Fruit fly (Drosophila melanogaster) whole organism, embryonic: ENCODE data around the gene CG10005.

Experiments
- Ada2b ChIP-seq: fragments of 200-800 bp; sonication (Bioruptor generic); IDR thresholded peaks from 2 replicates; pipeline ENCODE4 v1.3.6; 2022; ENCODE audit warnings: missing biosample characterization, missing genetic modification characterization
- Blimp-1 ChIP-seq: fragments of 200-800 bp; sonication (Bioruptor generic); optimal IDR thresholded peaks from 3 replicates; lab custom pipeline; 2018; ENCODE audit warnings: missing biosample characterization, missing genetic modification characterization, mild to moderate bottlenecking, moderate library complexity, missing genetic modification reagents
- CG10462 ChIP-seq: fragments of 200-800 bp; sonication (Bioruptor generic); optimal IDR thresholded peaks from 2 replicates; lab custom pipeline; 2016; ENCODE audit warnings: missing biosample characterization, missing genetic modification characterization
- CG10979 ChIP-seq: fragments of 200-800 bp; sonication (Bioruptor generic); optimal IDR thresholded peaks from 2 replicates; lab custom pipeline; 2018; ENCODE audit warnings: missing biosample characterization, mild to moderate bottlenecking, missing genetic modification characterization, moderate library complexity
- CG13287 ChIP-seq: fragments of 200-800 bp; sonication (Bioruptor generic); IDR thresholded peaks from 2 replicates; pipeline ENCODE4 v1.3.6; 2022; ENCODE audit warnings: missing biosample characterization, missing genetic modification characterization; ENCODE audit not compliant: partially characterized antibody
- CG15696 ChIP-seq: fragments of 200-800 bp; sonication (Bioruptor generic); optimal IDR thresholded peaks from 2 replicates; lab custom pipeline; 2019; ENCODE audit warnings: missing biosample characterization, mild to moderate bottlenecking, missing genetic modification characterization, moderate library complexity
- CG17361 ChIP-seq: fragments of 200-800 bp; sonication (Bioruptor generic); IDR thresholded peaks from 3 replicates; pipeline ENCODE4 v1.3.6; 2022; ENCODE audit warnings: missing biosample characterization, missing genetic modification characterization
- CG17829 ChIP-seq: fragments of 200-800 bp; optimal IDR thresholded peaks from 2 replicates; lab custom pipeline; 2019; ENCODE audit warnings: missing biosample characterization, mild to moderate bottlenecking, missing genetic modification characterization, moderate library complexity
- CG18476 ChIP-seq: fragments of 200-800 bp; sonication (Bioruptor generic); optimal IDR thresholded peaks from 2 replicates; lab custom pipeline; 2016; ENCODE audit warnings: missing biosample characterization, mild to moderate bottlenecking, missing genetic modification characterization
- CG18764 ChIP-seq: fragments of 200-800 bp; sonication (Bioruptor generic); optimal IDR thresholded peaks from 3 replicates; lab custom pipeline; 2016; ENCODE audit warnings: missing biosample characterization, missing genetic modification characterization
- CG2199 ChIP-seq: fragments of 200-800 bp; sonication (Bioruptor generic); IDR thresholded peaks from 3 replicates; pipeline ENCODE4 v1.3.6; 2022; ENCODE audit warnings: missing biosample characterization, missing genetic modification characterization
- CG30020 ChIP-seq: fragments of 200-800 bp; optimal IDR thresholded peaks from 2 replicates; lab custom pipeline; 2019; ENCODE audit warnings: missing biosample characterization, mild to moderate bottlenecking, missing genetic modification characterization, moderate library complexity
- CG30403 ChIP-seq: fragments of 200-800 bp; sonication (Bioruptor generic); optimal IDR thresholded peaks from 3 replicates; lab custom pipeline; 2016; ENCODE audit warnings: missing biosample characterization, missing genetic modification characterization
- CG31365 ChIP-seq: fragments of 200-800 bp; sonication (Bioruptor generic); optimal IDR thresholded peaks from 2 replicates; lab custom pipeline; 2018; ENCODE audit warnings: missing biosample characterization, mild to moderate bottlenecking, missing genetic modification characterization
- CG33213 ChIP-seq: fragments of 200-800 bp; sonication (Bioruptor generic); optimal IDR thresholded peaks from 3 replicates; lab custom pipeline; 2016; ENCODE audit warnings: missing biosample characterization, missing genetic modification characterization
- CG3847 ChIP-seq: fragments of 200-800 bp; sonication (Bioruptor generic); IDR thresholded peaks from 2 replicates; pipeline ENCODE4 v1.3.6; 2022; ENCODE audit warnings: missing biosample characterization, missing genetic modification characterization
- CG4424 ChIP-seq: fragments of 200-800 bp; sonication (Bioruptor generic); optimal IDR thresholded peaks from 3 replicates; lab custom pipeline; 2016; ENCODE audit warnings: missing biosample characterization, missing genetic modification characterization
- CG4617 ChIP-seq: fragments of 200-800 bp; sonication (Bioruptor generic); optimal IDR thresholded peaks from 3 replicates; lab custom pipeline; 2016; ENCODE audit warnings: missing biosample characterization, missing genetic modification characterization, borderline replicate concordance
- CG6175 ChIP-seq: fragments of 200-800 bp; sonication (Bioruptor generic); IDR thresholded peaks from 3 replicates; pipeline ENCODE4 v1.3.6; 2022; ENCODE audit warnings: missing biosample characterization, missing genetic modification characterization
- CG7963 ChIP-seq: fragments of 200-800 bp; sonication (Bioruptor generic); IDR thresholded peaks from 3 replicates; pipeline ENCODE4 v1.3.6; 2022; ENCODE audit warnings: missing biosample characterization, missing genetic modification characterization; ENCODE audit not compliant: partially characterized antibody
- CG8924 ChIP-seq: fragments of 200-800 bp; optimal IDR thresholded peaks from 3 replicates; lab custom pipeline; 2019; ENCODE audit warnings: missing biosample characterization, mild to moderate bottlenecking, missing genetic modification characterization, moderate library complexity
- Camta ChIP-seq: fragments of 200-800 bp; sonication (Bioruptor generic); optimal IDR thresholded peaks from 2 replicates; lab custom pipeline; 2016; ENCODE audit warnings: missing biosample characterization, missing genetic modification characterization
- Dll ChIP-seq: fragments of 200-800 bp; sonication (Bioruptor generic); IDR thresholded peaks from 4 replicates; pipeline ENCODE4 v1.3.6; 2022; ENCODE audit warnings: missing biosample characterization, missing genetic modification characterization; ENCODE audit not compliant: partially characterized antibody
- Hey ChIP-seq: fragments of 200-800 bp; sonication (Bioruptor generic); optimal IDR thresholded peaks from 3 replicates; lab custom pipeline; 2018; ENCODE audit warnings: missing biosample characterization, mild to moderate bottlenecking, missing genetic modification characterization
- Hr78 ChIP-seq, 2 experiments: fragments of 200-800 bp in 1 of 2; fragments of >200 bp in 1 of 2; sonication (Bioruptor generic) in 1 of 2; optimal IDR thresholded peaks; 2 replicates each; lab custom pipeline; 2017 to 2019; ENCODE audit warnings: missing biosample characterization in 2 of 2, missing genetic modification characterization in 2 of 2, mild to moderate bottlenecking in 1 of 2, moderate library complexity in 1 of 2
- MESR4 ChIP-seq: fragments of 200-800 bp; sonication (Bioruptor generic); optimal IDR thresholded peaks from 2 replicates; lab custom pipeline; 2018; ENCODE audit warnings: missing biosample characterization, mild to moderate bottlenecking, missing genetic modification characterization, moderate library complexity
- NFAT ChIP-seq: fragments of 200-800 bp; sonication (Bioruptor generic); IDR thresholded peaks from 2 replicates; pipeline ENCODE4 v1.3.6; 2022; ENCODE audit warnings: missing biosample characterization, missing genetic modification characterization
- Nf-YC ChIP-seq: fragments of 200-800 bp; optimal IDR thresholded peaks from 3 replicates; lab custom pipeline; 2019; ENCODE audit warnings: missing biosample characterization, mild to moderate bottlenecking, missing genetic modification characterization, moderate library complexity
- Opbp ChIP-seq: fragments of 200-800 bp; sonication (Bioruptor generic); IDR thresholded peaks from 3 replicates; pipeline ENCODE4 v1.3.6; 2022; ENCODE audit warnings: missing biosample characterization, missing genetic modification characterization; ENCODE audit not compliant: partially characterized antibody
- Scr ChIP-seq: fragments of 200-800 bp; sonication (Bioruptor generic); IDR thresholded peaks from 2 replicates; pipeline ENCODE4 v1.3.6; 2022; ENCODE audit warnings: missing biosample characterization, missing genetic modification characterization; ENCODE audit not compliant: partially characterized antibody
- Vsx1 ChIP-seq: fragments of 200-800 bp; sonication (Bioruptor generic); optimal IDR thresholded peaks from 2 replicates; lab custom pipeline; 2017; ENCODE audit warnings: missing biosample characterization, mild to moderate bottlenecking, missing genetic modification characterization, missing genetic modification reagents
- YL-1 ChIP-seq: fragments of 200-800 bp; sonication (Bioruptor generic); optimal IDR thresholded peaks from 3 replicates; lab custom pipeline; 2017; ENCODE audit warnings: missing biosample characterization, mild to moderate bottlenecking, missing genetic modification characterization
- cad ChIP-seq: fragments of >200 bp; optimal IDR thresholded peaks from 2 replicates; lab custom pipeline; 2017; ENCODE audit warnings: missing biosample characterization, missing genetic modification characterization
- corto ChIP-seq: fragments of 200-800 bp; sonication (Bioruptor generic); optimal IDR thresholded peaks from 2 replicates; lab custom pipeline; 2016; ENCODE audit warnings: missing biosample characterization, mild to moderate bottlenecking, missing genetic modification characterization, moderate library complexity
- ems ChIP-seq: fragments of 200-800 bp; sonication (Bioruptor generic); optimal IDR thresholded peaks from 3 replicates; lab custom pipeline; 2016; ENCODE audit warnings: missing biosample characterization, missing genetic modification characterization
- ewg ChIP-seq: fragments of 200-800 bp; sonication (Bioruptor generic); optimal IDR thresholded peaks from 3 replicates; lab custom pipeline; 2017; ENCODE audit warnings: mild to moderate bottlenecking, missing biosample characterization, missing genetic modification reagents, missing genetic modification characterization
- ftz-f1 ChIP-seq: fragments of 200-800 bp; sonication (Bioruptor generic); optimal IDR thresholded peaks from 2 replicates; lab custom pipeline; 2016; ENCODE audit warnings: missing biosample characterization, missing genetic modification characterization
- grn ChIP-seq: fragments of 200-800 bp; sonication (Bioruptor generic); optimal IDR thresholded peaks from 3 replicates; lab custom pipeline; 2017; ENCODE audit warnings: missing biosample characterization, missing genetic modification characterization
- gsb-n ChIP-seq: fragments of 200-800 bp; sonication (Bioruptor generic); optimal IDR thresholded peaks from 3 replicates; lab custom pipeline; 2018; ENCODE audit warnings: missing biosample characterization, mild to moderate bottlenecking, missing genetic modification characterization
- jing ChIP-seq: fragments of 200-800 bp; sonication (Bioruptor generic); optimal IDR thresholded peaks from 2 replicates; lab custom pipeline; 2018; ENCODE audit warnings: missing biosample characterization, mild to moderate bottlenecking, missing genetic modification characterization
- kah ChIP-seq: fragments of 200-800 bp; sonication (Bioruptor generic); optimal IDR thresholded peaks from 2 replicates; lab custom pipeline; 2018; ENCODE audit warnings: missing biosample characterization, mild to moderate bottlenecking, missing genetic modification characterization
- knrl ChIP-seq: fragments of 200-800 bp; sonication (Bioruptor generic); IDR thresholded peaks from 3 replicates; pipeline ENCODE4 v1.3.6; 2022; ENCODE audit warnings: missing biosample characterization, missing genetic modification characterization; ENCODE audit not compliant: partially characterized antibody
- nerfin-1 ChIP-seq: fragments of 200-800 bp; sonication (Bioruptor generic); optimal IDR thresholded peaks from 3 replicates; lab custom pipeline; 2019; ENCODE audit warnings: missing biosample characterization, mild to moderate bottlenecking, missing genetic modification characterization, moderate library complexity
- odd ChIP-seq: fragments of 200-800 bp; sonication (Bioruptor generic); optimal IDR thresholded peaks from 2 replicates; lab custom pipeline; 2017; ENCODE audit warnings: missing biosample characterization, mild to moderate bottlenecking, missing genetic modification characterization
- ro ChIP-seq: fragments of 200-800 bp; sonication (Bioruptor generic); IDR thresholded peaks from 2 replicates; pipeline ENCODE4 v1.3.6; 2022; ENCODE audit warnings: missing biosample characterization, missing genetic modification characterization
- run ChIP-seq: fragments of 200-800 bp; sonication (Bioruptor generic); optimal IDR thresholded peaks from 3 replicates; lab custom pipeline; 2018; ENCODE audit warnings: missing biosample characterization, mild to moderate bottlenecking, missing genetic modification characterization
- sens ChIP-seq: fragments of 200-800 bp; sonication (Bioruptor generic); peaks from one replicate; lab custom pipeline; 2016; ENCODE audit warnings: missing biosample characterization, missing genetic modification characterization
- zen ChIP-seq: fragments of 200-800 bp; sonication (Bioruptor generic); optimal IDR thresholded peaks from 3 replicates; lab custom pipeline; 2018; ENCODE audit warnings: missing biosample characterization, mild to moderate bottlenecking, missing genetic modification characterization, moderate library complexity

CG10005 gene

DNA sequence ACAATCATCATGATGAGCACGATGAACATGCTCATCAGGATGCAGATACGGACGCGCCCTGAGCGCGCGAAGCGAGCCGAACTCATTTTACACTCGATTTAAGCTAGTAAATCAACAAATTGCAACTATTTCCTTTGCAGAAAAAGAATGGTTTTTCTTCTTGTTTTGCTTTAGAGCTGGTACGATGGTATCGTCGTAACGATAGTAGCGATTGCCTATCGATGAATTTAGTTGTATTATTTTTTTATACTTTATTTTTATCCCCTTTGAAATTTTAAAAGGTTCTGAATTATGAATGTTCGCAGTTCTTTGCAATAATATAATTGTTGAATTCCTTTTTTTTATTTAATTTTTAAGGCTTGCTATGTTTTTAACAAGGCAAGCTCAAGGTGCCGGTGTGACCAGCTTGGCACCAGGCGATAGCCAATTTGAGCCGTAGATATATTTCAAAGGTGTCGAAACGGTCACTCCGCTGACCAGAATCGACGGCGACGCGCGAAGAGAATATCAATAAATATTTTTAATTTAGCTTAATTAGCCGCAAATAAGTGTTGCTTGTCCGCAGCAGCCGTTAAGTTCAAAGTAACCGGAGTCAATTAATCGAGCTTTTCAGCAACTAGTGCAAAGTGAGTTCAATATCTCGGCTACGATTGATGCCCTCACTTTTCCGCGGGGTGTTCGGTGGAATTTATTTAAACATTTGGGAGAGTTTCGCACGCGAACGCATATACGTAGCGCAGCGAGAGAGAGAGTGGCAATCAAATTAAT, 9.6 kb downstream of the CG10005 start, which contains the start of the genes CG12213 and GC1 (continued):
- peak; percentile 49 for TF ChIP-seq CG33213 (GFP tag; lab: Kevin White, UChicago)
- no peak for TF ChIP-seq ro (GFP tag; lab: Robert Waterston, UW)
- peak; percentile 91 for TF ChIP-seq CG7963 (GFP tag; lab: Robert Waterston, UW)
- peak; percentile 1 for TF ChIP-seq cad
- TF ChIP-seq Camta (GFP tag; lab: Kevin White, UChicago): no peak
- TF ChIP-seq run (tag; lab: Kevin White, UChicago): peak; percentile 0
- TF ChIP-seq CG4617 (GFP tag; lab: Kevin White, UChicago): peak; percentile 65
- no peak for TF ChIP-seq Hey
- TF ChIP-seq corto (GFP tag; lab: Kevin White, UChicago): peak; percentile 57
- TF ChIP-seq YL-1 (GFP tag; lab: Kevin White, UChicago): peak; percentile 68
- TF ChIP-seq Scr (GFP tag; lab: Robert Waterston, UW): peak; percentile 99
- peak; percentile 5 for TF ChIP-seq CG18476 (GFP tag; lab: Kevin White, UChicago)
- peak; percentile 69 for TF ChIP-seq CG3847
- TF ChIP-seq NFAT (GFP tag; lab: Robert Waterston, UW): 0 out of 2 replicates have a peak, but pooled peaks have one; percentile 28
- peak; percentile 97 for TF ChIP-seq Opbp (GFP tag; lab: Robert Waterston, UW)
- peak; percentile 39 for TF ChIP-seq nerfin-1 (tag; lab: Kevin White, UChicago)
- TF ChIP-seq MESR4: peak; percentile 69
- TF ChIP-seq ewg (GFP tag; lab: Kevin White, UChicago): peak; percentile 8
- TF ChIP-seq Hr78 (GFP tag; optimal IDR thresholded peaks at IDR 0.05; lab: Kevin White, UChicago): no peak
- TF ChIP-seq CG13287: peak; percentile 99
- TF ChIP-seq odd (GFP tag; lab: Kevin White, UChicago): no peak
- TF ChIP-seq CG6175 (GFP tag; lab: Robert Waterston, UW): no peak
- TF ChIP-seq Blimp-1 (GFP tag; lab: Kevin White, UChicago): no peak
- no peak for TF ChIP-seq Ada2b (GFP tag; lab: Robert Waterston, UW)
- no peak for TF ChIP-seq jing (GFP tag; lab: Kevin White, UChicago)
- peak; percentile 61; the same call in 2 of the 3 replicates for TF ChIP-seq CG17361
- peak; percentile 40 for TF ChIP-seq CG4424 (GFP tag; lab: Kevin White, UChicago)
- TF ChIP-seq sens: peak; percentile 88
- peak; percentile 99 for TF ChIP-seq knrl (GFP tag; lab: Robert Waterston, UW)
- TF ChIP-seq zen (tag; lab: Kevin White, UChicago): peak; percentile 30
- no peak for TF ChIP-seq CG10979 (tag; lab: Kevin White, UChicago)
- peak; percentile 44 for TF ChIP-seq grn
- no peak for TF ChIP-seq CG10462 (GFP tag; lab: Kevin White, UChicago)
- TF ChIP-seq gsb-n: peak; percentile 34
- TF ChIP-seq Vsx1: peak; percentile 93
- no peak for TF ChIP-seq CG18764
- peak; percentile 59 for TF ChIP-seq CG30020 (tag; lab: Kevin White, UChicago)
- no peak for TF ChIP-seq kah (GFP tag; lab: Kevin White, UChicago)
- no peak for TF ChIP-seq CG2199
- TF ChIP-seq CG15696: peak; percentile 16
- peak; percentile 75 for TF ChIP-seq Nf-YC (tag; lab: Kevin White, UChicago)
- TF ChIP-seq Dll (GFP tag; lab: Robert Waterston, UW): peak; percentile 99
- peak; percentile 44 for TF ChIP-seq CG30403 (GFP tag; lab: Kevin White, UChicago)
- peak; percentile 65 for TF ChIP-seq CG17829 (tag; lab: Kevin White, UChicago)
- TF ChIP-seq ftz-f1 (GFP tag; lab: Kevin White, UChicago): no peak
- TF ChIP-seq CG8924 (tag; lab: Kevin White, UChicago): peak; percentile 84
- no peak for TF ChIP-seq CG31365 (tag; lab: Kevin White, UChicago)
- TF ChIP-seq ems: peak; percentile 34
